Worm (Caenorhabditis elegans) whole organism, L1 larva: ENCODE measurements around the gene sri-9.
A peak's percentile ranks its signal among the peaks of the same experiment; 100 is the strongest.

Experiments used
- C04F5.9 ChIP-seq: sonication (generic microtip); optimal IDR thresholded peaks from 2 replicates; lab custom pipeline; 2016; ENCODE audit warnings: missing genetic modification characterization, missing compliant biosample characterization
- C34B4.2 ChIP-seq: sonication (generic microtip); optimal IDR thresholded peaks from 2 replicates; lab custom pipeline; 2017; ENCODE audit warnings: mild to moderate bottlenecking, missing genetic modification characterization, missing compliant biosample characterization
- Y116A8C.19 ChIP-seq: sonication (generic microtip); optimal IDR thresholded peaks from 2 replicates; lab custom pipeline; 2016; ENCODE audit warnings: missing compliant biosample characterization, missing genetic modification characterization, borderline replicate concordance
- alr-1 ChIP-seq: fragments of 200-800 bp; sonication (Bioruptor generic); optimal IDR thresholded peaks from 2 replicates; lab custom pipeline; 2018; ENCODE audit warnings: borderline replicate concordance, mild to moderate bottlenecking, missing genetic modification characterization, missing compliant biosample characterization
- blmp-1 ChIP-seq: fragments of 150-350 bp; optimal IDR thresholded peaks from 2 replicates; lab custom pipeline; 2014; ENCODE audit warnings: missing biosample characterization, missing genetic modification characterization
- ceh-63 ChIP-seq: fragments of 200-800 bp; sonication (Bioruptor generic); optimal IDR thresholded peaks from 2 replicates; lab custom pipeline; 2018; ENCODE audit warnings: mild to moderate bottlenecking, missing genetic modification characterization, missing compliant biosample characterization
- ceh-88 ChIP-seq: fragments of 200-800 bp; sonication (Bioruptor generic); IDR thresholded peaks from 2 replicates; pipeline ENCODE4 v1.3.6; 2022; ENCODE audit warnings: missing genetic modification characterization, missing compliant biosample characterization
- ces-1 ChIP-seq: fragments of 150-350 bp; optimal IDR thresholded peaks from 2 replicates; lab custom pipeline; 2014; ENCODE audit warnings: missing biosample characterization, missing genetic modification reagents, missing genetic modification characterization
- efl-1 ChIP-seq, 4 experiments: fragments of 150-350 bp; optimal IDR thresholded peaks in 3 of 4; peaks in 1 of 4; 1 replicate in 1 of 4; 2 replicates in 3 of 4; lab custom pipeline; 2014; ENCODE audit warnings: missing biosample characterization in 2 of 4, missing genetic modification characterization in 2 of 4, missing genetic modification reagents in 2 of 4
- efl-3 ChIP-seq: fragments of 200-800 bp; sonication (Bioruptor generic); optimal IDR thresholded peaks from 2 replicates; lab custom pipeline; 2018; ENCODE audit warnings: mild to moderate bottlenecking, missing genetic modification characterization, missing compliant biosample characterization
- egl-13 ChIP-seq: sonication (generic microtip); optimal IDR thresholded peaks from 2 replicates; lab custom pipeline; 2016; ENCODE audit warnings: missing genotype, missing genetic modification reagents, missing genetic modification characterization, missing compliant biosample characterization
- elt-2 ChIP-seq: sonication (generic microtip); optimal IDR thresholded peaks from 2 replicates; lab custom pipeline; 2016; ENCODE audit warnings: missing genetic modification characterization, mild to moderate bottlenecking, inconsistent platforms, missing compliant biosample characterization, missing genetic modification reagents
- elt-3 ChIP-seq, 6 experiments: fragments of 150-350 bp in 1 of 6; sonication (generic microtip); optimal IDR thresholded peaks; 2 replicates each; lab custom pipeline; 2017 to 2018; ENCODE audit warnings: missing biosample characterization in 6 of 6, missing genetic modification characterization in 6 of 6, inconsistent platforms in 1 of 6
- ets-5 ChIP-seq: fragments of 200-800 bp; sonication (Bioruptor generic); IDR thresholded peaks from 2 replicates; pipeline ENCODE4 v1.3.6; 2022; ENCODE audit warnings: missing genetic modification characterization, missing compliant biosample characterization
- fkh-4 ChIP-seq: sonication (generic microtip); optimal IDR thresholded peaks from 2 replicates; lab custom pipeline; 2016; ENCODE audit warnings: missing compliant biosample characterization, missing genetic modification characterization, borderline replicate concordance
- fos-1 ChIP-seq: fragments of 150-350 bp; optimal IDR thresholded peaks from 2 replicates; lab custom pipeline; 2014; ENCODE audit warnings: missing biosample characterization, missing genetic modification characterization
- grh-1 ChIP-seq: fragments of 200-800 bp; sonication (Bioruptor generic); IDR thresholded peaks from 2 replicates; pipeline ENCODE4 v1.3.6; 2022; ENCODE audit warnings: missing genetic modification reagents, missing genetic modification characterization, missing compliant biosample characterization
- hlh-4 ChIP-seq: sonication (generic microtip); optimal IDR thresholded peaks from 2 replicates; lab custom pipeline; 2016; ENCODE audit warnings: mild to moderate bottlenecking, missing genetic modification characterization, missing compliant biosample characterization
- isw-1 ChIP-seq: fragments of 200-800 bp; sonication (Bioruptor generic); IDR thresholded peaks from 2 replicates; pipeline ENCODE4 v1.3.6; 2022; ENCODE audit warnings: missing genetic modification characterization, missing compliant biosample characterization
- jun-1 ChIP-seq: fragments of 150-350 bp; optimal IDR thresholded peaks from 2 replicates; lab custom pipeline; 2014; ENCODE audit warnings: missing biosample characterization, missing genetic modification reagents, missing genetic modification characterization
- mab-9 ChIP-seq: fragments of 200-800 bp; sonication (Bioruptor generic); IDR thresholded peaks from 2 replicates; pipeline ENCODE4 v1.3.6; 2022; ENCODE audit warnings: missing genetic modification reagents, missing genetic modification characterization, missing compliant biosample characterization
- mdl-1 ChIP-seq, 2 experiments: fragments of 150-350 bp; optimal IDR thresholded peaks; 2 replicates each; lab custom pipeline; 2014 to 2017; ENCODE audit warnings: missing biosample characterization in 2 of 2, missing genetic modification characterization in 2 of 2, inconsistent platforms in 1 of 2
- mep-1 ChIP-seq: fragments of 150-350 bp; optimal IDR thresholded peaks from 2 replicates; lab custom pipeline; 2014; ENCODE audit warnings: missing biosample characterization, missing genetic modification characterization
- nhr-20 ChIP-seq: sonication (generic microtip); optimal IDR thresholded peaks from 2 replicates; lab custom pipeline; 2016; ENCODE audit warnings: mild to moderate bottlenecking, missing genetic modification characterization, missing compliant biosample characterization
- nhr-237 ChIP-seq: fragments of 150-350 bp; optimal IDR thresholded peaks from 2 replicates; lab custom pipeline; 2014; ENCODE audit warnings: missing biosample characterization, missing genetic modification characterization
- nhr-28 ChIP-seq: fragments of 150-350 bp; optimal IDR thresholded peaks from 2 replicates; lab custom pipeline; 2014; ENCODE audit warnings: missing biosample characterization, missing genetic modification characterization
- nhr-47 ChIP-seq: sonication (generic microtip); optimal IDR thresholded peaks from 2 replicates; lab custom pipeline; 2016; ENCODE audit warnings: mild to moderate bottlenecking, missing genetic modification characterization, moderate library complexity, missing compliant biosample characterization
- nhr-71 ChIP-seq: sonication (generic microtip); optimal IDR thresholded peaks from 2 replicates; lab custom pipeline; 2016; ENCODE audit warnings: mild to moderate bottlenecking, missing genetic modification characterization, moderate library complexity, missing compliant biosample characterization
- nhr-77 ChIP-seq: fragments of 150-350 bp; optimal IDR thresholded peaks from 2 replicates; lab custom pipeline; 2014; ENCODE audit warnings: missing biosample characterization, missing genetic modification characterization
- nhr-84 ChIP-seq: sonication (generic microtip); optimal IDR thresholded peaks from 2 replicates; lab custom pipeline; 2017; ENCODE audit warnings: missing biosample characterization, missing genetic modification characterization
- pax-3 ChIP-seq: fragments of 200-800 bp; sonication (Bioruptor generic); optimal IDR thresholded peaks from 2 replicates; lab custom pipeline; 2018; ENCODE audit warnings: mild to moderate bottlenecking, missing genetic modification characterization, moderate library complexity, missing compliant biosample characterization
- rnt-1 ChIP-seq: sonication (generic microtip); optimal IDR thresholded peaks from 2 replicates; lab custom pipeline; 2016; ENCODE audit warnings: mild to moderate bottlenecking, missing genetic modification characterization, moderate library complexity, missing compliant biosample characterization
- skn-1 ChIP-seq: fragments of 150-350 bp; optimal IDR thresholded peaks from 2 replicates; lab custom pipeline; 2014; ENCODE audit warnings: missing biosample characterization, missing genetic modification characterization
- tlp-1 ChIP-seq: fragments of 150-350 bp; optimal IDR thresholded peaks from 2 replicates; lab custom pipeline; 2014; ENCODE audit warnings: missing biosample characterization, missing genetic modification characterization
- unc-62 ChIP-seq: fragments of 150-350 bp; optimal IDR thresholded peaks from 2 replicates; lab custom pipeline; 2014; ENCODE audit warnings: missing biosample characterization, missing genetic modification reagents, missing genetic modification characterization
- xbp-1 ChIP-seq: sonication (generic microtip); optimal IDR thresholded peaks from 2 replicates; lab custom pipeline; 2016; ENCODE audit warnings: missing genetic modification characterization, missing compliant biosample characterization
- zip-4 ChIP-seq: fragments of 200-800 bp; sonication (Bioruptor generic); optimal IDR thresholded peaks from 2 replicates; lab custom pipeline; 2018; ENCODE audit warnings: mild to moderate bottlenecking, missing genetic modification characterization, moderate library complexity, missing compliant biosample characterization
- ztf-11 ChIP-seq, 2 experiments: sonication (generic microtip); optimal IDR thresholded peaks; 2 replicates each; lab custom pipeline; 2016 to 2017; ENCODE audit warnings: missing genetic modification characterization in 2 of 2, missing biosample characterization in 1 of 2, missing compliant biosample characterization in 1 of 2

Gene sri-9

DNA sequence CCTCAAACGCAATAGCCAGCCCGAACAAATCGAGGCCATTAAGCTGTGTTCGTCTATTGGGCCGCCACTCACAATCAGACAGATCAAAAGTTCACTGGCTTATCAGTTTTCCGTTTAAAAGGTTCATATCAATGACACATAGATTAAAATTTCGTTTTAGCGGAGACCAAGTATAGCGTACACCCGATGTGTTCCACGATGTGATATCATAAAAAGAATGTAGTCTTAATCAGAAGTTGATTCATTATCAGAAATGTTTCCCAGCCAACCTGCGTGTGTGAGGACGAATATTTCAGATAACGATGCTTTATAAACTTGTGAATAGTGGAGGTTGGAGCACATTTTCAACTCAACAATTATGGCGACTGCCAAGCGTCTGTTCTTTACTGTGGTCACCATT lies 12.8 kb downstream of the sri-9 start, which contains the start of gene clc-13:
Gene clc-13, plus strand, starts transcription at position 359 of the 400 bp plus-strand sequence.
- TF ChIP-seq efl-1 (optimal IDR thresholded peaks at IDR 0.05; lab: Kevin White, UChicago) (no peak), efl-1 (GFP tag; optimal IDR thresholded peaks at IDR 0.05 in 1 of 2; lab: Kevin White, UChicago) (peak in 1 of 2 experiments; percentile 42), jun-1 (peak; percentile 57), C04F5.9 (no peak), elt-2 (tag; lab: Kevin White, UChicago) (peak; percentile 98), nhr-20 (tag; lab: Kevin White, UChicago) (peak; percentile 75)

DNA sequence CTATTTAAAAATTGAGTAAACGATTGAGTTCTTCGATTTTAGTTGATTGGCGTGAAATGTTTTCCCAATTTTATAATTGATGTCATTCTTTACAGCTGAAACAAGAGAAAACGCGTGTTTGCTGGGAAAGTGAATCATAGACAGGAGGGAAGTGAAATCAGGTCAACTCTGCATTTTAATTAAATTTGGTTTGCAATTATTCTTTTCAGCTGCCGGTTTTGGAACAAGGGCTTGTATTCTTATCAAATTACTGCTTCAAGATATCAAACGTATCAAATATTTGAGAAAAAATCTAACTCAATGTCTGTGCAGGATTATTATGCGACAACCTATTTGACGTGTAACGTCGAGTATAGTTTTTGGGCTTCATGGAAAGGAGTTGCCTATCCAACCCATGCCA lies 15.5 kb downstream of the sri-9 start, which contains the start of gene srh-97:
Gene srh-97, plus strand, starts transcription at position 301 of the 400 bp plus-strand sequence.
- TF ChIP-seq isw-1 (GFP tag; lab: Robert Waterston, UW) (no peak), hlh-4 (peak; percentile 25), nhr-47 (tag; lab: Kevin White, UChicago) (no peak), ets-5 (GFP tag; lab: Robert Waterston, UW) (no peak), nhr-84 (no peak)

DNA sequence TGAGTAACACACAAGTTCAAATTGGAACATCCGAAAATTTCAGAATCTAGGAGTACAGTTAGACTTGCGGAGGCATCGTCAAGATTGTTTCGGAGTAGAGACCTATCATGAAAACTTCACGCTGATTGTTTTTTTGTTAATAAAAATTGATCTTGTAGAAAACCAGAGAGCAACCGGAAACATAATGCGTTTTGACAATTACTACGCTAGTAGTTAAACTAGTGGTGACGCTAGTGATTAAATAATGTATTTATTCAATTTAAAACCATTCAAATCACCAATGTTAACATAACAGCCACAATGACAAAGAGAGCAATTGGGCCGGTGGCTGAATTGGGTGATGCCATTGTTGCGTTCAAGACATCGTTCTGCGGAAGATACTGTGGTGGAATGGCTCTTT lies 18.4 kb downstream of the sri-9 start, which contains the start of gene F49H6.17:
Gene F49H6.17, plus strand, starts transcription at position 301 of the 400 bp plus-strand sequence.
- TF ChIP-seq ceh-63 (GFP tag; lab: Kevin White, UChicago) (no peak), rnt-1 (no peak), C34B4.2 (no peak), efl-3 (GFP tag; lab: Kevin White, UChicago) (no peak), alr-1 (no peak), grh-1 (no peak), nhr-237 (tag; lab: Kevin White, UChicago) (no peak), nhr-28 (tag; lab: Kevin White, UChicago) (no peak), mab-9 (GFP tag; lab: Robert Waterston, UW) (no peak), unc-62 (GFP tag; lab: Kevin White, UChicago) (no peak), fos-1 (no peak), ztf-11 (tag; optimal IDR thresholded peaks at IDR 0.05; lab: Kevin White, UChicago) (no peak), xbp-1 (tag; lab: Kevin White, UChicago) (no peak), nhr-20 (tag; lab: Kevin White, UChicago) (no peak), zip-4 (no peak), pax-3 (tag; lab: Kevin White, UChicago) (no peak), ces-1 (GFP tag; lab: Kevin White, UChicago) (no peak)

DNA sequence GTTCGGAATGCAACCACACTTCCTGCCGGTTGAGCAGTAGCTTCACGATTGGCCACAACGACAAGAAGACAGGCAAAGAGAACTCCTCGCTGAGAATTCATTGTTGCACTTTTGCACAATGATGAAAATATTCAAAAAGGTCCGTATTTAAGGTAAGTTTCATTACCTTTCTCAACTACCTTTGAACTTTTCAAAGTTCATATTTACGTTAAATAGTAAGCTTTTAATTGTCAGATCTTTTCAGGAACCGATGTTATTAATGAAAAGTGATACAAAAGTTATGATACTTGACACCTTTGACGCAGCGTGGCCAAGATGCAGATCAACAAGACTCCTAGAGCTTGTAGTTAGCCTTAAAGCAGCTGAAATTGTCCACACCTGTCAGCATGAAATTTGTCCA lies 20.1 kb downstream of the sri-9 start, which contains the start of gene F49H6.12:
Gene F49H6.12, minus strand, starts transcription at position 101 of the 400 bp plus-strand sequence.
- no peak for TF ChIP-seq C04F5.9
- TF ChIP-seq Y116A8C.19 (tag; lab: Kevin White, UChicago) = no peak
- no peak for TF ChIP-seq isw-1 (GFP tag; lab: Robert Waterston, UW)
- TF ChIP-seq unc-62 (GFP tag; lab: Kevin White, UChicago) = no peak
- no peak for TF ChIP-seq egl-13 (tag; lab: Kevin White, UChicago)
- no peak for TF ChIP-seq elt-3 (tag; optimal IDR thresholded peaks at IDR 0.05; lab: Kevin White, UChicago)
- no peak for TF ChIP-seq skn-1 (tag; lab: Kevin White, UChicago)
- TF ChIP-seq mep-1 = no peak
- TF ChIP-seq blmp-1 (tag; lab: Kevin White, UChicago) = no peak
- no peak for TF ChIP-seq nhr-28 (tag; lab: Kevin White, UChicago)
- no peak for TF ChIP-seq grh-1
- TF ChIP-seq fkh-4 (tag; lab: Kevin White, UChicago) = no peak
- no peak for TF ChIP-seq nhr-71 (tag; lab: Kevin White, UChicago)
- no peak for TF ChIP-seq nhr-77
- no peak for TF ChIP-seq ceh-88 (GFP tag; lab: Robert Waterston, UW)
- no peak for TF ChIP-seq ces-1 (GFP tag; lab: Kevin White, UChicago)
- no peak for TF ChIP-seq mdl-1 (tag; optimal IDR thresholded peaks at IDR 0.05; lab: Kevin White, UChicago)
- no peak for TF ChIP-seq tlp-1 (tag; lab: Kevin White, UChicago)
- no peak for TF ChIP-seq nhr-47 (tag; lab: Kevin White, UChicago)
- no peak for TF ChIP-seq mab-9 (GFP tag; lab: Robert Waterston, UW)
